4 fruit fly cellular contexts compared by ENCODE assay signal in genomic region chr2L:8163025-8163351, dm6.
TF ChIP-seq lines count a peak whose summit lies in the region.

Piezo (plus strand) TSS chr2L:8163073.

- TF ChIP-seq CTCF in whole organism, embryonic (GFP tag; optimal IDR thresholded peaks at IDR 0.05; lab: Kevin White, UChicago) = no peak

TF ChIP-seq in whole organism, adult, 20 proteins besides CTCF, POLR2A, EP300 and RAD21:
- TF ChIP-seq cic (GFP tag; optimal IDR thresholded peaks at IDR 0.05; lab: Kevin White, UChicago) (peak; percentile 5), Mnt (GFP tag; optimal IDR thresholded peaks at IDR 0.05; lab: Kevin White, UChicago) (peak; percentile 61), tj (GFP tag; optimal IDR thresholded peaks at IDR 0.05; lab: Kevin White, UChicago) (peak; percentile 65), ovo (GFP tag; optimal IDR thresholded peaks at IDR 0.05; lab: Kevin White, UChicago) (no peak)

TF ChIP-seq in whole organism, embryonic, 481 proteins besides CTCF, POLR2A, EP300 and RAD21 (continues in another document):
- TF ChIP-seq YL-1 (GFP tag; optimal IDR thresholded peaks at IDR 0.05; lab: Kevin White, UChicago) (no peak), CG14441 (GFP tag; IDR thresholded peaks at IDR 0.05; lab: Robert Waterston, UW) (no peak), crc (GFP tag; optimal IDR thresholded peaks at IDR 0.05; lab: Kevin White, UChicago) (no peak), CG10543 (GFP tag; optimal IDR thresholded peaks at IDR 0.05; lab: Kevin White, UChicago) (peak; percentile 56), CG34376 (GFP tag; optimal IDR thresholded peaks at IDR 0.05; lab: Kevin White, UChicago) (no peak), CG8089 (GFP tag; optimal IDR thresholded peaks at IDR 0.05; lab: Kevin White, UChicago) (no peak), jumu (GFP tag; optimal IDR thresholded peaks at IDR 0.05; lab: Kevin White, UChicago) (no peak), HLHmδ (GFP tag; optimal IDR thresholded peaks at IDR 0.05; lab: Kevin White, UChicago) (peak; percentile 39), Rx (GFP tag; IDR thresholded peaks at IDR 0.05; lab: Robert Waterston, UW) (no peak), CG3065 (GFP tag; optimal IDR thresholded peaks at IDR 0.05; lab: Kevin White, UChicago) (no peak), fd96Cb (tag; optimal IDR thresholded peaks at IDR 0.05; lab: Kevin White, UChicago) (no peak), CG12104 (GFP tag; optimal IDR thresholded peaks at IDR 0.05; lab: Kevin White, UChicago) (no peak), CG15514 (GFP tag; optimal IDR thresholded peaks at IDR 0.05; lab: Kevin White, UChicago) (no peak), Gug (GFP tag; IDR thresholded peaks at IDR 0.05; lab: Robert Waterston, UW) (no peak), disco-r (GFP tag; optimal IDR thresholded peaks at IDR 0.05; lab: Kevin White, UChicago) (no peak), chinmo (GFP tag; IDR thresholded peaks at IDR 0.05; lab: Robert Waterston, UW; ENCODE audit: partially characterized antibody) (peak; percentile 34; the same call in 1 of the 4 replicates), lbe (GFP tag; optimal IDR thresholded peaks at IDR 0.05; lab: Kevin White, UChicago) (no peak), CG7987 (GFP tag; optimal IDR thresholded peaks at IDR 0.05; lab: Kevin White, UChicago) (no peak), Jarid2 (GFP tag; optimal IDR thresholded peaks at IDR 0.05; lab: Kevin White, UChicago) (peak; percentile 98), klu (GFP tag; IDR thresholded peaks at IDR 0.05; lab: Robert Waterston, UW) (no peak), D (optimal IDR thresholded peaks at IDR 0.05; lab: Kevin White, UChicago) (no peak), D (GFP tag; optimal IDR thresholded peaks at IDR 0.05; lab: Kevin White, UChicago) (no peak), Ssrp (tag; optimal IDR thresholded peaks at IDR 0.05; lab: Kevin White, UChicago) (no peak), fu2 (GFP tag; optimal IDR thresholded peaks at IDR 0.05; lab: Kevin White, UChicago) (no peak), Fer2 (tag; optimal IDR thresholded peaks at IDR 0.05; lab: Kevin White, UChicago) (no peak), CG7745 (tag; optimal IDR thresholded peaks at IDR 0.05; lab: Kevin White, UChicago) (no peak), zen (tag; optimal IDR thresholded peaks at IDR 0.05; lab: Kevin White, UChicago) (no peak), CG15011 (GFP tag; optimal IDR thresholded peaks at IDR 0.05; lab: Kevin White, UChicago) (no peak), Abd-B (GFP tag; optimal IDR thresholded peaks at IDR 0.05; lab: Kevin White, UChicago) (no peak), vfl (GFP tag; optimal IDR thresholded peaks at IDR 0.05; lab: Kevin White, UChicago) (no peak), CG12769 (tag; optimal IDR thresholded peaks at IDR 0.05; lab: Kevin White, UChicago) (no peak)

TF ChIP-seq in whole organism, prepupa, 60 proteins besides CTCF, POLR2A, EP300 and RAD21:
- TF ChIP-seq Eip75B (GFP tag; optimal IDR thresholded peaks at IDR 0.05; lab: Kevin White, UChicago) = no peak
- no peak; the same call in 2 of the 3 replicates for TF ChIP-seq CG6163 (GFP tag; IDR thresholded peaks at IDR 0.05; lab: Robert Waterston, UW)
- no peak for TF ChIP-seq esn (GFP tag; optimal IDR thresholded peaks at IDR 0.05; lab: Kevin White, UChicago)
- no peak for TF ChIP-seq CG7368 (GFP tag; optimal IDR thresholded peaks at IDR 0.05; lab: Kevin White, UChicago)
- TF ChIP-seq CG3919 (GFP tag; optimal IDR thresholded peaks at IDR 0.05; lab: Kevin White, UChicago) = peak; percentile 20
- no peak for TF ChIP-seq Gug (GFP tag; IDR thresholded peaks at IDR 0.05; lab: Robert Waterston, UW)
- no peak for TF ChIP-seq Lpt (GFP tag; optimal IDR thresholded peaks at IDR 0.05; lab: Kevin White, UChicago)
- no peak for TF ChIP-seq Sox102F (GFP tag; optimal IDR thresholded peaks at IDR 0.05; lab: Kevin White, UChicago)
- TF ChIP-seq Blimp-1 (GFP tag; optimal IDR thresholded peaks at IDR 0.05; lab: Kevin White, UChicago) = no peak
- TF ChIP-seq CG4318 (GFP tag; optimal IDR thresholded peaks at IDR 0.05; lab: Kevin White, UChicago) = no peak
- TF ChIP-seq fd85E (GFP tag; optimal IDR thresholded peaks at IDR 0.05; lab: Kevin White, UChicago) = no peak
- no peak for TF ChIP-seq CG8632 (GFP tag; optimal IDR thresholded peaks at IDR 0.05; lab: Kevin White, UChicago)
- no peak for TF ChIP-seq CG6276 (GFP tag; optimal IDR thresholded peaks at IDR 0.05; lab: Kevin White, UChicago)
- TF ChIP-seq pdm3 (GFP tag; optimal IDR thresholded peaks at IDR 0.05; lab: Kevin White, UChicago) = no peak
- TF ChIP-seq CG6808 (GFP tag; optimal IDR thresholded peaks at IDR 0.05; lab: Kevin White, UChicago) = peak; percentile 50
- no peak for TF ChIP-seq Hr38 (GFP tag; optimal IDR thresholded peaks at IDR 0.05; lab: Kevin White, UChicago)
- no peak for TF ChIP-seq CG15336 (GFP tag; IDR thresholded peaks at IDR 0.05; lab: Robert Waterston, UW)
TF ChIP-seq in whole organism, prepupa: peak in this region for 2.

TF ChIP-seq in whole organism, wandering third instar larva, 38 proteins besides CTCF, POLR2A, EP300 and RAD21:
- no peak for TF ChIP-seq CG32264 (GFP tag; optimal IDR thresholded peaks at IDR 0.05; lab: Kevin White, UChicago)
- TF ChIP-seq N (GFP tag; optimal IDR thresholded peaks at IDR 0.05; lab: Kevin White, UChicago) = no peak
- TF ChIP-seq dmrt93B (GFP tag; optimal IDR thresholded peaks at IDR 0.05; lab: Kevin White, UChicago) = no peak
- no peak for TF ChIP-seq Dfd (GFP tag; optimal IDR thresholded peaks at IDR 0.05; lab: Kevin White, UChicago)
- peak in 1 of 2 experiments; percentile 10 for TF ChIP-seq dl (GFP tag; optimal IDR thresholded peaks at IDR 0.05; lab: Kevin White, UChicago; ENCODE audit: insufficient read depth in 1 of 2, partially characterized antibody in 2 of 2)
- TF ChIP-seq sv (GFP tag; optimal IDR thresholded peaks at IDR 0.05; lab: Kevin White, UChicago) = no peak
- no peak for TF ChIP-seq psq (GFP tag; optimal IDR thresholded peaks at IDR 0.05; lab: Kevin White, UChicago)
- no peak for TF ChIP-seq sage (GFP tag; optimal IDR thresholded peaks at IDR 0.05; lab: Kevin White, UChicago)
- peak; percentile 9 for TF ChIP-seq Dif (GFP tag; optimal IDR thresholded peaks at IDR 0.05; lab: Kevin White, UChicago; ENCODE audit: partially characterized antibody)
- peak; percentile 23 for TF ChIP-seq Hr83 (GFP tag; optimal IDR thresholded peaks at IDR 0.05; lab: Kevin White, UChicago; ENCODE audit: poor library complexity, severe bottlenecking)
- no peak for TF ChIP-seq OdsH (GFP tag; optimal IDR thresholded peaks at IDR 0.05; lab: Kevin White, UChicago)
- TF ChIP-seq usp (GFP tag; optimal IDR thresholded peaks at IDR 0.05; lab: Kevin White, UChicago) = no peak
TF ChIP-seq in whole organism, wandering third instar larva: peak in this region for 3.
